Fruit fly (Drosophila melanogaster) whole organism, embryonic: ENCODE results near the gene CG5262.

ENCODE experiments used
- Adf1 ChIP-seq: fragments of 200-800 bp; sonication (Bioruptor generic); IDR thresholded peaks from 2 replicates; pipeline ENCODE4 v1.3.6; 2022; ENCODE audit warnings: missing biosample characterization, missing genetic modification characterization
- Aef1 ChIP-seq: fragments of 200-800 bp; sonication (Bioruptor generic); IDR thresholded peaks from 3 replicates; pipeline ENCODE4 v1.3.6; 2022; ENCODE audit warnings: missing biosample characterization, missing genetic modification characterization
- Awh ChIP-seq: fragments of 200-800 bp; sonication (Bioruptor generic); IDR thresholded peaks from 2 replicates; pipeline ENCODE4, ENCODE4 v1.3.6; 2022; ENCODE audit warnings: missing biosample characterization, missing genetic modification characterization
- B-H2 ChIP-seq: fragments of 200-800 bp; sonication (Bioruptor generic); optimal IDR thresholded peaks from 2 replicates; lab custom pipeline; 2018; ENCODE audit warnings: missing biosample characterization, mild to moderate bottlenecking, missing genetic modification characterization
- CG1024 ChIP-seq: fragments of 200-800 bp; sonication (Bioruptor generic); IDR thresholded peaks from 2 replicates; pipeline ENCODE4 v1.3.6; 2022; ENCODE audit warnings: missing biosample characterization, missing genetic modification characterization
- CG11504 ChIP-seq: fragments of 200-800 bp; sonication (Bioruptor generic); optimal IDR thresholded peaks from 3 replicates; lab custom pipeline; 2019; ENCODE audit warnings: missing biosample characterization, mild to moderate bottlenecking, missing genetic modification characterization, moderate library complexity
- CG15514 ChIP-seq: fragments of 200-800 bp; sonication (Bioruptor generic); optimal IDR thresholded peaks from 3 replicates; lab custom pipeline; 2017; ENCODE audit warnings: missing biosample characterization, missing genetic modification characterization, mild to moderate bottlenecking, moderate library complexity, missing genetic modification reagents
- CG15601 ChIP-seq: fragments of 200-800 bp; sonication (Bioruptor generic); optimal IDR thresholded peaks from 3 replicates; lab custom pipeline; 2019; ENCODE audit warnings: missing biosample characterization, mild to moderate bottlenecking, missing genetic modification characterization, moderate library complexity
- CG15696 ChIP-seq: fragments of 200-800 bp; sonication (Bioruptor generic); optimal IDR thresholded peaks from 2 replicates; lab custom pipeline; 2019; ENCODE audit warnings: missing biosample characterization, mild to moderate bottlenecking, missing genetic modification characterization, moderate library complexity
- CG17802 ChIP-seq: fragments of 200-800 bp; sonication (Bioruptor generic); optimal IDR thresholded peaks from 2 replicates; lab custom pipeline; 2018; ENCODE audit warnings: missing biosample characterization, mild to moderate bottlenecking, missing genetic modification characterization, moderate library complexity
- CG17912 ChIP-seq: fragments of 200-800 bp; sonication (Bioruptor generic); optimal IDR thresholded peaks from 2 replicates; lab custom pipeline; 2018; ENCODE audit warnings: missing biosample characterization, mild to moderate bottlenecking, missing genetic modification characterization
- CG2678 ChIP-seq: fragments of 200-800 bp; sonication (Bioruptor generic); optimal IDR thresholded peaks from 3 replicates; lab custom pipeline; 2019; ENCODE audit warnings: missing biosample characterization, mild to moderate bottlenecking, missing genetic modification characterization, moderate library complexity
- CG2875 ChIP-seq: fragments of 200-800 bp; sonication (Bioruptor generic); optimal IDR thresholded peaks from 2 replicates; lab custom pipeline; 2017; ENCODE audit warnings: missing biosample characterization, mild to moderate bottlenecking, missing genetic modification characterization, missing genetic modification reagents
- CG30020 ChIP-seq: fragments of 200-800 bp; optimal IDR thresholded peaks from 2 replicates; lab custom pipeline; 2019; ENCODE audit warnings: missing biosample characterization, mild to moderate bottlenecking, missing genetic modification characterization, moderate library complexity
- CG30403 ChIP-seq: fragments of 200-800 bp; sonication (Bioruptor generic); optimal IDR thresholded peaks from 3 replicates; lab custom pipeline; 2016; ENCODE audit warnings: missing biosample characterization, missing genetic modification characterization
- CG34224 ChIP-seq: fragments of 200-800 bp; sonication (Bioruptor generic); IDR thresholded peaks from 3 replicates; pipeline ENCODE4 v1.3.6; 2022; ENCODE audit warnings: missing biosample characterization, missing genetic modification characterization; ENCODE audit not compliant: partially characterized antibody
- CG4404 ChIP-seq: fragments of 200-800 bp; sonication (Bioruptor generic); IDR thresholded peaks from 2 replicates; pipeline ENCODE4 v1.3.6; 2022; ENCODE audit warnings: missing biosample characterization, missing genetic modification characterization
- CG4424 ChIP-seq: fragments of 200-800 bp; sonication (Bioruptor generic); optimal IDR thresholded peaks from 3 replicates; lab custom pipeline; 2016; ENCODE audit warnings: missing biosample characterization, missing genetic modification characterization
- CG6689 ChIP-seq: fragments of 200-800 bp; sonication (Bioruptor generic); IDR thresholded peaks from 2 replicates; pipeline ENCODE4 v1.3.6; 2022; ENCODE audit warnings: missing biosample characterization, missing genetic modification characterization
- CG6765 ChIP-seq: fragments of 200-800 bp; sonication (Bioruptor generic); optimal IDR thresholded peaks from 3 replicates; lab custom pipeline; 2017; ENCODE audit warnings: missing biosample characterization, mild to moderate bottlenecking, missing genetic modification characterization
- CG6791 ChIP-seq: fragments of 200-800 bp; sonication (Bioruptor generic); IDR thresholded peaks from 3 replicates; pipeline ENCODE4 v1.3.6; 2022; ENCODE audit warnings: missing biosample characterization, missing genetic modification characterization; ENCODE audit not compliant: partially characterized antibody
- CG7745 ChIP-seq: fragments of 200-800 bp; sonication (Bioruptor generic); optimal IDR thresholded peaks from 2 replicates; lab custom pipeline; 2018; ENCODE audit warnings: missing biosample characterization, mild to moderate bottlenecking, missing genetic modification characterization, moderate library complexity
- CG8281 ChIP-seq: fragments of 200-800 bp; sonication (Bioruptor generic); optimal IDR thresholded peaks from 2 replicates; lab custom pipeline; 2018; ENCODE audit warnings: missing biosample characterization, mild to moderate bottlenecking, missing genetic modification characterization, moderate library complexity
- CG8924 ChIP-seq: fragments of 200-800 bp; optimal IDR thresholded peaks from 3 replicates; lab custom pipeline; 2019; ENCODE audit warnings: missing biosample characterization, mild to moderate bottlenecking, missing genetic modification characterization, moderate library complexity
- CTCF ChIP-seq: fragments of 200-800 bp; sonication (Bioruptor generic); optimal IDR thresholded peaks from 2 replicates; lab custom pipeline; 2017; ENCODE audit warnings: missing biosample characterization, mild to moderate bottlenecking, missing genetic modification characterization, moderate library complexity
- Dip3 ChIP-seq: fragments of 200-800 bp; sonication (Bioruptor generic); optimal IDR thresholded peaks from 3 replicates; lab custom pipeline; 2016; ENCODE audit warnings: missing biosample characterization, missing genetic modification characterization
- Doc2 ChIP-seq: fragments of 200-800 bp; sonication (Bioruptor generic); IDR thresholded peaks from 2 replicates; pipeline ENCODE4 v1.3.6; 2022; ENCODE audit warnings: missing biosample characterization, missing genetic modification characterization
- HLH54F ChIP-seq: fragments of 200-800 bp; sonication (Bioruptor generic); optimal IDR thresholded peaks from 3 replicates; lab custom pipeline; 2016; ENCODE audit warnings: missing biosample characterization, missing genetic modification characterization
- Hmr ChIP-seq: fragments of 200-800 bp; sonication (Bioruptor generic); optimal IDR thresholded peaks from 3 replicates; lab custom pipeline; 2017; ENCODE audit warnings: mild to moderate bottlenecking, missing biosample characterization, missing genetic modification reagents, missing genetic modification characterization
- Meics ChIP-seq: fragments of 200-800 bp; sonication (Bioruptor generic); optimal IDR thresholded peaks from 2 replicates; lab custom pipeline; 2017; ENCODE audit warnings: missing biosample characterization, mild to moderate bottlenecking, missing genetic modification characterization
- Scr ChIP-seq: fragments of 200-800 bp; sonication (Bioruptor generic); IDR thresholded peaks from 2 replicates; pipeline ENCODE4 v1.3.6; 2022; ENCODE audit warnings: missing biosample characterization, missing genetic modification characterization; ENCODE audit not compliant: partially characterized antibody
- Six4 ChIP-seq: fragments of 200-800 bp; sonication (Bioruptor generic); optimal IDR thresholded peaks from 2 replicates; lab custom pipeline; 2016; ENCODE audit warnings: missing biosample characterization, missing genetic modification characterization
- Stat92E ChIP-seq, 3 experiments: fragments of >200 bp in 2 of 3; fragments of 200-800 bp in 1 of 3; sonication (Bioruptor generic) in 1 of 3; optimal IDR thresholded peaks; 2 replicates each; lab custom pipeline; 2017 to 2019; ENCODE audit warnings: missing biosample characterization in 3 of 3, missing genetic modification characterization in 3 of 3, mild to moderate bottlenecking in 1 of 3, moderate library complexity in 1 of 3
- Taf1 ChIP-seq: fragments of 200-800 bp; sonication (Bioruptor generic); IDR thresholded peaks from 2 replicates; pipeline ENCODE4 v1.3.6; 2022; ENCODE audit warnings: missing biosample characterization, missing genetic modification characterization
- Tbp ChIP-seq: fragments of >200 bp; optimal IDR thresholded peaks from 2 replicates; lab custom pipeline; 2018; ENCODE audit warnings: missing biosample characterization, missing genetic modification characterization
- Vsx1 ChIP-seq: fragments of 200-800 bp; sonication (Bioruptor generic); optimal IDR thresholded peaks from 2 replicates; lab custom pipeline; 2017; ENCODE audit warnings: missing biosample characterization, mild to moderate bottlenecking, missing genetic modification characterization, missing genetic modification reagents
- ac ChIP-seq: fragments of 200-800 bp; sonication (Bioruptor generic); optimal IDR thresholded peaks from 3 replicates; lab custom pipeline; 2017; ENCODE audit warnings: missing biosample characterization, mild to moderate bottlenecking, missing genetic modification characterization
- exex ChIP-seq: fragments of 200-800 bp; sonication (Bioruptor generic); optimal IDR thresholded peaks from 4 replicates; lab custom pipeline; 2018; ENCODE audit warnings: missing biosample characterization, mild to moderate bottlenecking, missing genetic modification characterization, moderate library complexity
- her ChIP-seq: fragments of 200-800 bp; sonication (Bioruptor generic); optimal IDR thresholded peaks from 2 replicates; lab custom pipeline; 2016; ENCODE audit warnings: missing biosample characterization, missing genetic modification characterization
- ind ChIP-seq: fragments of 200-800 bp; sonication (Bioruptor generic); optimal IDR thresholded peaks from 3 replicates; lab custom pipeline; 2016; ENCODE audit warnings: missing biosample characterization, missing genetic modification characterization
- lab ChIP-seq: fragments of 200-800 bp; sonication (Bioruptor generic); optimal IDR thresholded peaks from 3 replicates; lab custom pipeline; 2017; ENCODE audit warnings: missing biosample characterization, missing genetic modification characterization, mild to moderate bottlenecking, moderate library complexity, missing genetic modification reagents
- p53 ChIP-seq: fragments of 200-800 bp; sonication (Bioruptor generic); optimal IDR thresholded peaks from 2 replicates; lab custom pipeline; 2016; ENCODE audit warnings: missing biosample characterization, missing genetic modification characterization
- pfk ChIP-seq: fragments of 200-800 bp; sonication (Bioruptor generic); optimal IDR thresholded peaks from 2 replicates; lab custom pipeline; 2018; ENCODE audit warnings: missing biosample characterization, mild to moderate bottlenecking, missing genetic modification characterization, moderate library complexity
- sna ChIP-seq: fragments of 200-800 bp; sonication (Bioruptor generic); IDR thresholded peaks from 2 replicates; pipeline ENCODE4 v1.3.6; 2022; ENCODE audit warnings: missing biosample characterization, missing genetic modification characterization; ENCODE audit not compliant: partially characterized antibody
- sob ChIP-seq: fragments of 200-800 bp; sonication (Bioruptor generic); IDR thresholded peaks from 2 replicates; pipeline ENCODE4 v1.3.6; 2022; ENCODE audit warnings: missing biosample characterization, missing genetic modification characterization
- stwl ChIP-seq: fragments of 200-800 bp; sonication (Bioruptor generic); optimal IDR thresholded peaks from 3 replicates; lab custom pipeline; 2018; ENCODE audit warnings: missing biosample characterization, mild to moderate bottlenecking, missing genetic modification characterization, moderate library complexity
- twi ChIP-seq: fragments of 200-800 bp; optimal IDR thresholded peaks from 2 replicates; lab custom pipeline; 2019; ENCODE audit warnings: missing biosample characterization, mild to moderate bottlenecking, missing genetic modification characterization, moderate library complexity
- zf30C ChIP-seq: fragments of 200-800 bp; sonication (Bioruptor generic); optimal IDR thresholded peaks from 3 replicates; lab custom pipeline; 2018; ENCODE audit warnings: missing biosample characterization, mild to moderate bottlenecking, missing genetic modification characterization

CG5262 gene

dm6 chr3L:20405971-20406948 lies 24.0 kb downstream of the CG5262 start (continued):
- TF ChIP-seq sna (GFP tag; lab: Robert Waterston, UW): no peak
- no peak for TF ChIP-seq CG30020 (tag; lab: Kevin White, UChicago)
- no peak for TF ChIP-seq Tbp (GFP tag; lab: Kevin White, UChicago)
- TF ChIP-seq Scr: no peak
- TF ChIP-seq CTCF (GFP tag; lab: Kevin White, UChicago): peak; percentile 55
- TF ChIP-seq stwl: no peak
- no peak for TF ChIP-seq CG34224 (GFP tag; lab: Robert Waterston, UW)
- TF ChIP-seq Awh: no peak
- TF ChIP-seq B-H2 (GFP tag; lab: Kevin White, UChicago): no peak
- peak; percentile 88 for TF ChIP-seq CG7745 (tag; lab: Kevin White, UChicago)
- TF ChIP-seq exex (tag; lab: Kevin White, UChicago): peak; percentile 28
- no peak for TF ChIP-seq CG4404 (GFP tag; lab: Robert Waterston, UW)
- no peak for TF ChIP-seq p53 (GFP tag; lab: Kevin White, UChicago)
- TF ChIP-seq CG6791: no peak
- TF ChIP-seq Stat92E (GFP tag; optimal IDR thresholded peaks at IDR 0.05; lab: Kevin White, UChicago): no peak
- TF ChIP-seq HLH54F (GFP tag; lab: Kevin White, UChicago): no peak
- TF ChIP-seq CG15601: peak; percentile 29
- TF ChIP-seq CG17912 (GFP tag; lab: Kevin White, UChicago): peak; percentile 19
- TF ChIP-seq Taf1 (GFP tag; lab: Robert Waterston, UW): no peak
- no peak for TF ChIP-seq Aef1
- no peak for TF ChIP-seq CG6689 (GFP tag; lab: Robert Waterston, UW)
- TF ChIP-seq Dip3 (GFP tag; lab: Kevin White, UChicago): no peak
- peak; percentile 49 for TF ChIP-seq CG2678 (tag; lab: Kevin White, UChicago)
- peak; percentile 72 for TF ChIP-seq Vsx1
- peak; percentile 65 for TF ChIP-seq twi
- TF ChIP-seq Meics (GFP tag; lab: Kevin White, UChicago): peak; percentile 8
- TF ChIP-seq pfk (GFP tag; lab: Kevin White, UChicago): no peak
- TF ChIP-seq Hmr (GFP tag; lab: Kevin White, UChicago): peak; percentile 49
- no peak for TF ChIP-seq CG30403 (GFP tag; lab: Kevin White, UChicago)
- no peak for TF ChIP-seq zf30C (GFP tag; lab: Kevin White, UChicago)
- no peak for TF ChIP-seq sob (GFP tag; lab: Robert Waterston, UW)
- peak; percentile 3 for TF ChIP-seq CG11504
- peak; percentile 46 for TF ChIP-seq CG6765
- TF ChIP-seq lab (GFP tag; lab: Kevin White, UChicago): peak; percentile 50
- TF ChIP-seq CG1024 (GFP tag; lab: Robert Waterston, UW): no peak
- TF ChIP-seq CG15696 (tag; lab: Kevin White, UChicago): peak; percentile 11
- TF ChIP-seq CG8281 (tag; lab: Kevin White, UChicago): peak; percentile 68
- no peak for TF ChIP-seq CG4424 (GFP tag; lab: Kevin White, UChicago)
- peak; percentile 22 for TF ChIP-seq CG2875 (GFP tag; lab: Kevin White, UChicago)
- TF ChIP-seq Six4 (GFP tag; lab: Kevin White, UChicago): no peak
- no peak for TF ChIP-seq ind (GFP tag; lab: Kevin White, UChicago)
- peak; percentile 21 for TF ChIP-seq ac (GFP tag; lab: Kevin White, UChicago)
- TF ChIP-seq her (GFP tag; lab: Kevin White, UChicago): no peak
- TF ChIP-seq CG8924 (tag; lab: Kevin White, UChicago): peak; percentile 18
- TF ChIP-seq Adf1 (GFP tag; lab: Robert Waterston, UW): no peak
- peak; percentile 71 for TF ChIP-seq CG17802
- TF ChIP-seq Doc2 (GFP tag; lab: Robert Waterston, UW): no peak
- peak; percentile 27 for TF ChIP-seq CG15514 (GFP tag; lab: Kevin White, UChicago)
